Worm (Caenorhabditis elegans): Measurements from ENCODE around the gene set-2.
A peak's percentile ranks its signal among the peaks of the same experiment; 100 is the strongest.

ce11 chrIII:4899728-4900127 is 30.3 kb downstream of the set-2 start:
- TF ChIP-seq ttx-3 (tag; optimal IDR thresholded peaks at IDR 0.05) (no peak), ets-4 (tag; optimal IDR thresholded peaks at IDR 0.05) (peak; percentile 99), pha-4 (tag; optimal IDR thresholded peaks at IDR 0.05) (no peak), ceh-19 (GFP tag; optimal IDR thresholded peaks at IDR 0.05) (peak; percentile 56), sox-4 (tag; optimal IDR thresholded peaks at IDR 0.05) (no peak)
